Worm (Caenorhabditis elegans): ENCODE measurements around the gene ttm-2.

DNA sequence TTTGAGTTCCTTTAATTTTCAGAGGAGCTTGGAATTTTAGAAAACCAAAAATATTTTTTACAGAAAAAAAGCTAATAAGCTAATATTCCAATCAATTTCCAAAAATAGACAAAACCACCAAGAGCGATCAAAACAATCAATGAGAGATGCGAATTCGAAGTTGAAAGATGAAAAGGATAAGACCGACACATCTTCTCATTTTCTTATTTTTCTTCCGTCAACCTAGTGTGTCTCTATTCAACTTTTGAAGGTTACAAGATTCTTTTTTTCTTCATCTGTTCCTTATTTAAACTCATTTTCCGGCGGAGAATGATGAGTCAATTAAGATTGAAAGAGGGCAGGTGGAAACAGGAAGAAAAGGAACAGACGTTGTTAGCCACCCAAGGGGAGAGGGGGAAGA lies 1.4 kb upstream of the ttm-2 start:
- TF ChIP-seq nfya-1 (tag; optimal IDR thresholded peaks at IDR 0.05; ENCODE audit: borderline replicate concordance, insufficient read depth) (no peak), die-1 (tag; optimal IDR thresholded peaks at IDR 0.05) (no peak), rpc-1 (optimal IDR thresholded peaks at IDR 0.05) (no peak), rpc-1 (tag; optimal IDR thresholded peaks at IDR 0.05) (no peak)

Data from whole organism, young adult.